Fruit fly (Drosophila melanogaster) whole organism: ENCODE data around the gene VhaM9.7-d.

Experiments used
- Dll ChIP-seq: fragments of >200 bp; optimal IDR thresholded peaks from 2 replicates; lab custom pipeline; 2017
- psq ChIP-seq: fragments of >200 bp; optimal IDR thresholded peaks from 2 replicates; lab custom pipeline; 2017
- usp ChIP-seq: fragments of >200 bp; optimal IDR thresholded peaks from 2 replicates; lab custom pipeline; 2017; ENCODE audit warnings: missing biosample characterization, missing genetic modification characterization, mixed read lengths

- TF ChIP-seq psq (lab: Kevin White, UChicago), result no peak
- no peak for TF ChIP-seq usp (GFP tag; lab: Kevin White, UChicago)
- TF ChIP-seq Dll (lab: Kevin White, UChicago), result no peak
Measured at dm6 chr3R:16983001-16983400, 8.0 kb downstream of the VhaM9.7-d start.
